Worm (Caenorhabditis elegans) whole organism, young adult: Measurements from ENCODE around the gene B0252.11.

Experiments
- C06A6.2 ChIP-seq: fragments of 200-800 bp; sonication (Bioruptor generic); conservative IDR thresholded peaks from 2 replicates; pipeline ENCODE4 v1.3.6; 2022; ENCODE audit warnings: missing genetic modification characterization, missing compliant biosample characterization
- D2030.7 ChIP-seq: fragments of 200-800 bp; sonication (Bioruptor generic); IDR thresholded peaks from 2 replicates; pipeline ENCODE4 v1.3.6; 2022; ENCODE audit warnings: missing genetic modification reagents, missing genetic modification characterization, missing compliant biosample characterization
- F23B12.7 ChIP-seq: sonication (generic microtip); optimal IDR thresholded peaks from 2 replicates; lab custom pipeline; 2017; ENCODE audit warnings: missing genetic modification characterization, mild to moderate bottlenecking, missing compliant biosample characterization, antibody characterized with exemption, moderate library complexity; ENCODE audit not compliant: insufficient read depth
- T26A5.8 ChIP-seq: sonication (generic microtip); optimal IDR thresholded peaks from 2 replicates; lab custom pipeline; 2016; ENCODE audit warnings: missing genetic modification characterization, missing compliant biosample characterization
- Y67H2A.10 ChIP-seq: fragments of 200-800 bp; sonication (Bioruptor generic); conservative IDR thresholded peaks from 2 replicates; pipeline ENCODE4 v1.3.6; 2022; ENCODE audit warnings: missing genetic modification reagents, missing genetic modification characterization, missing compliant biosample characterization
- Y95B8A.8 ChIP-seq: fragments of 200-800 bp; sonication (Bioruptor generic); IDR thresholded peaks from 2 replicates; pipeline ENCODE4 v1.3.6; 2022; ENCODE audit warnings: missing genetic modification reagents, missing genetic modification characterization, missing compliant biosample characterization
- ama-1 ChIP-seq, 3 experiments: fragments of 150-350 bp in 1 of 3; sonication (generic microtip) in 2 of 3; optimal IDR thresholded peaks; 2 replicates each; lab custom pipeline; 2014 to 2018; ENCODE audit warnings: missing biosample characterization in 2 of 3, missing genetic modification characterization in 2 of 3, missing genetic modification reagents in 2 of 3
- aptf-3 ChIP-seq: fragments of 200-800 bp; sonication (Bioruptor generic); IDR thresholded peaks from 2 replicates; pipeline ENCODE4 v1.3.6; 2022; ENCODE audit warnings: missing genetic modification characterization, missing compliant biosample characterization
- attf-5 ChIP-seq: fragments of 200-800 bp; sonication (Bioruptor generic); optimal IDR thresholded peaks from 2 replicates; lab custom pipeline; 2018; ENCODE audit warnings: mild to moderate bottlenecking, missing genetic modification characterization, missing compliant biosample characterization
- cebp-1 ChIP-seq, 2 experiments: fragments of 200-800 bp in 1 of 2; sonication (Bioruptor generic) in 1 of 2; sonication (generic microtip) in 1 of 2; IDR thresholded peaks in 1 of 2; optimal IDR thresholded peaks in 1 of 2; 2 replicates each; pipeline versions ENCODE4 v1.3.6 to Lab custom; 2017 to 2022; ENCODE audit warnings: missing compliant biosample characterization in 2 of 2, missing genetic modification characterization in 2 of 2, mild to moderate bottlenecking in 1 of 2, missing genetic modification reagents in 1 of 2, moderate library complexity in 1 of 2
- cebp-2 ChIP-seq: fragments of 200-800 bp; sonication (Bioruptor generic); IDR thresholded peaks from 2 replicates; pipeline ENCODE4 v1.3.6; 2022; ENCODE audit warnings: missing genetic modification characterization, missing compliant biosample characterization
- ceh-79 ChIP-seq: sonication (generic microtip); optimal IDR thresholded peaks from 2 replicates; lab custom pipeline; 2017; ENCODE audit warnings: mild to moderate bottlenecking, missing genetic modification characterization, missing compliant biosample characterization
- die-1 ChIP-seq: sonication (generic microtip); optimal IDR thresholded peaks from 2 replicates; lab custom pipeline; 2016; ENCODE audit warnings: missing genotype, mild to moderate bottlenecking, missing genetic modification characterization, missing compliant biosample characterization
- egl-18 ChIP-seq: fragments of 200-800 bp; sonication (Bioruptor generic); IDR thresholded peaks from 2 replicates; pipeline ENCODE4 v1.3.6; 2022; ENCODE audit warnings: missing genetic modification reagents, missing genetic modification characterization, missing compliant biosample characterization
- gei-17 ChIP-seq: fragments of 200-800 bp; sonication (Bioruptor generic); optimal IDR thresholded peaks from 2 replicates; lab custom pipeline; 2018; ENCODE audit warnings: mild to moderate bottlenecking, missing genetic modification characterization, missing compliant biosample characterization
- hmg-1.2 ChIP-seq: fragments of 200-800 bp; sonication (Bioruptor generic); IDR thresholded peaks from 2 replicates; pipeline ENCODE4 v1.3.6; 2022; ENCODE audit warnings: missing genetic modification reagents, missing genetic modification characterization, missing compliant biosample characterization
- lag-1 ChIP-seq: fragments of 200-800 bp; sonication (Bioruptor generic); IDR thresholded peaks from 2 replicates; pipeline ENCODE4 v1.3.6; 2022; ENCODE audit warnings: missing genetic modification reagents, missing genetic modification characterization, missing compliant biosample characterization
- lir-1 ChIP-seq: fragments of 200-800 bp; sonication (Bioruptor generic); conservative IDR thresholded peaks from 2 replicates; pipeline ENCODE4 v1.3.6; 2022; ENCODE audit warnings: missing genetic modification reagents, missing genetic modification characterization, missing compliant biosample characterization
- nfyb-1 ChIP-seq: fragments of 200-800 bp; sonication (Bioruptor generic); IDR thresholded peaks from 2 replicates; pipeline ENCODE4 v1.3.6; 2022; ENCODE audit warnings: missing genetic modification reagents, missing genetic modification characterization, missing compliant biosample characterization
- nhr-179 ChIP-seq: sonication (generic microtip); optimal IDR thresholded peaks from 2 replicates; lab custom pipeline; 2016; ENCODE audit warnings: mild to moderate bottlenecking, missing genetic modification characterization, missing compliant biosample characterization
- nhr-80 ChIP-seq: sonication (generic microtip); optimal IDR thresholded peaks from 2 replicates; lab custom pipeline; 2016; ENCODE audit warnings: missing genetic modification characterization, missing compliant biosample characterization
- nhr-90 ChIP-seq: sonication (generic microtip); optimal IDR thresholded peaks from 2 replicates; lab custom pipeline; 2016; ENCODE audit warnings: missing genotype, mild to moderate bottlenecking, missing genetic modification characterization, missing compliant biosample characterization
- pha-4 ChIP-seq: fragments of 150-350 bp; sonication (generic microtip); optimal IDR thresholded peaks from 2 replicates; lab custom pipeline; 2014; ENCODE audit warnings: missing biosample characterization, missing genetic modification reagents, missing genetic modification characterization
- snpc-1.1 ChIP-seq: sonication (generic microtip); optimal IDR thresholded peaks from 2 replicates; lab custom pipeline; 2017; ENCODE audit warnings: missing genetic modification characterization, mild to moderate bottlenecking, missing compliant biosample characterization, antibody characterized with exemption, moderate library complexity, missing genotype, missing genetic modification reagents; ENCODE audit not compliant: insufficient read depth
- snpc-4 ChIP-seq, 5 experiments: fragments of 150-350 bp in 1 of 5; sonication (generic microtip) in 4 of 5; optimal IDR thresholded peaks; 2 replicates each; lab custom pipeline; 2014 to 2018; ENCODE audit warnings: missing genetic modification characterization in 5 of 5, missing biosample characterization in 3 of 5, antibody characterized with exemption in 2 of 5, mild to moderate bottlenecking in 2 of 5, missing compliant biosample characterization in 2 of 5, missing genotype in 2 of 5, moderate library complexity in 2 of 5, missing genetic modification reagents in 1 of 5
- tlf-1 ChIP-seq: fragments of 200-800 bp; sonication (Bioruptor generic); optimal IDR thresholded peaks from 2 replicates; lab custom pipeline; 2018; ENCODE audit warnings: mild to moderate bottlenecking, missing genetic modification characterization, missing compliant biosample characterization
- unc-62 ChIP-seq: fragments of 150-350 bp; optimal IDR thresholded peaks from 2 replicates; lab custom pipeline; 2014; ENCODE audit warnings: missing biosample characterization, missing genetic modification reagents, missing genetic modification characterization
- ztf-18 ChIP-seq: sonication (generic microtip); optimal IDR thresholded peaks from 2 replicates; lab custom pipeline; 2016; ENCODE audit warnings: missing genotype, mild to moderate bottlenecking, missing genetic modification characterization, missing compliant biosample characterization
- ztf-28 ChIP-seq: fragments of 200-800 bp; sonication (Bioruptor generic); IDR thresholded peaks from 2 replicates; pipeline ENCODE4 v1.3.6; 2022; ENCODE audit warnings: missing genetic modification reagents, missing genetic modification characterization, missing compliant biosample characterization
- ztf-6 ChIP-seq: fragments of 200-800 bp; sonication (Bioruptor generic); IDR thresholded peaks from 2 replicates; pipeline ENCODE4 v1.3.6; 2022; ENCODE audit warnings: missing genetic modification reagents, missing genetic modification characterization, missing compliant biosample characterization

Gene B0252.11

ce11 chrII:6937057-6937456 is 19.4 kb upstream of the B0252.11 start:
- TF ChIP-seq ama-1 (optimal IDR thresholded peaks at IDR 0.05; lab: Kevin White, UChicago) (no peak), ama-1 (GFP tag; optimal IDR thresholded peaks at IDR 0.05; lab: Kevin White, UChicago) (no peak), snpc-1.1 (tag; lab: Kevin White, UChicago) (no peak), ztf-28 (GFP tag; lab: Robert Waterston, UW) (no peak), die-1 (no peak), F23B12.7 (tag; lab: Kevin White, UChicago) (no peak), T26A5.8 (tag; lab: Kevin White, UChicago) (no peak), egl-18 (GFP tag; lab: Robert Waterston, UW) (no peak), Y95B8A.8 (GFP tag; lab: Robert Waterston, UW) (no peak), gei-17 (GFP tag; lab: Kevin White, UChicago) (no peak), ceh-79 (no peak), unc-62 (GFP tag; lab: Kevin White, UChicago) (no peak), D2030.7 (GFP tag; lab: Robert Waterston, UW) (no peak), ztf-18 (no peak), Y67H2A.10 (GFP tag; lab: Robert Waterston, UW) (no peak), lir-1 (GFP tag; lab: Robert Waterston, UW) (no peak), lag-1 (no peak), tlf-1 (GFP tag; lab: Kevin White, UChicago) (no peak)

DNA sequence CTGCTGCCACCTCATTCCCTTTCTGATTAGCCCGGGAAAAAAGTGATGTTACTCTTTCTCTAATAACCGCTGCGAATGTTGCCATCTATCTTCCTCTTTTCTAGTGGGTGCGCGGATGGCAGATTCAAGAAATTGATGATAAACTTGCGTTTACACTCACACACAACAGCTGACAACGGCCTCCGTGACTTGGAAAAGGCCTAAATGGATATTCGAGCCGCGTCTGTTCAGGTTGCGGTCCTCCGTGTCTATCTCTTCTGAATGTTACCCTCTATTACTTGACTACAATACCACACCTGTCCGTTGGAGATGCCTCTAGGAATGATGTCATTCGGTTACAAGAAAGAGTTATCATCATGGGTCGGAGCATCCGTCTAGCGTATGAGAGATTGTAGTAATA is 18.9 kb upstream of the B0252.11 start:
- TF ChIP-seq nfyb-1 (GFP tag; lab: Robert Waterston, UW) (no peak), nhr-80 (tag; lab: Kevin White, UChicago) (peak; percentile 38), snpc-4 (GFP tag; optimal IDR thresholded peaks at IDR 0.05; lab: Kevin White, UChicago) (no peak), snpc-4 (tag; optimal IDR thresholded peaks at IDR 0.05; lab: Kevin White, UChicago) (no peak)

DNA sequence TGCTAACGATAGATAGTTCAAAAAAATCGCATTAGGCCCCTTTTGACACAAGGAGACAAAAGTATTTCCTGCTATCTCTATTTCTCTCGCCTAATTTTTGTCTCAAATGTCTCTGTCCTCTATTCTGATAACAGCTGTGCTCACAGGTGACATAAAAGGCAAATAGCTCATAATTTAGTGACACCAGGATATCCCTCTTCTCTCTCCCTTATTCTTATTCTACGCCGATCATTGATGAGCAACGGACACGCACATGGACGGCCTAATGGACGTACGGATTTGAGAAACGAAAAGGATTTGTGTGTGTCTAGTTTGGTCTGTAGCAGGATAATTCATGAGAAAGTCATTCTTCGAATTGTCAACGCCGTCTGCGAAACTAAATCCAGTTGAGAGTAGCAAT is 18.4 kb upstream of the B0252.11 start:
- TF ChIP-seq nhr-80 (tag; lab: Kevin White, UChicago) (peak; percentile 2), attf-5 (GFP tag; lab: Kevin White, UChicago) (no peak)

ce11 chrII:6934729-6935128 is 17.1 kb upstream of the B0252.11 start:
- TF ChIP-seq nhr-90 (tag; lab: Kevin White, UChicago) = no peak
- no peak for TF ChIP-seq attf-5 (GFP tag; lab: Kevin White, UChicago)
- no peak for TF ChIP-seq C06A6.2 (GFP tag; lab: Robert Waterston, UW)
- TF ChIP-seq ztf-6 = no peak

DNA sequence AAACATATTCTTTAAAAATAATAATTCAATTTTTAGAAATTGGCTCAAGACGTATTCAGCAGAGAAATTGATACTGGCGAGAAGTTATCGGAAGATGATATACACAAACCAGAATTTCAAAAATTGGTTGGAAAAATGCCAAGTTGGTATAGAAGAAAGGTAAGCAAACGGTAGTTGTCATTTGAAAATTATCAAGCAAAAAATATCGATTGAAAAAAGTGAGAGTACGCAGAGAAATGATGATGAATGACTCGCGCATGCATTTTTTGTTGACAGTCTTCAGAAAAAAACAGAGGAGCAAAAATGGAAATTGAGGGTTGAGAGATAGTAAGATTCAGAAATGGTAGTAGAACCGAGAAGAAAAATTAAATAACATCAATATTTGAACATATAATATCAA is 15.4 kb upstream of the B0252.11 start:
- no peak for TF ChIP-seq nhr-179 (tag; lab: Kevin White, UChicago)
- peak; percentile 11 for TF ChIP-seq nhr-80 (tag; lab: Kevin White, UChicago)

- TF ChIP-seq C06A6.2 (GFP tag; lab: Robert Waterston, UW) = no peak
- TF ChIP-seq nhr-80 (tag; lab: Kevin White, UChicago) = peak; percentile 10
- peak; percentile 17; the same call in 1 of the 2 replicates for TF ChIP-seq hmg-1.2 (GFP tag; lab: Robert Waterston, UW)
- no peak for TF ChIP-seq cebp-2 (GFP tag; lab: Robert Waterston, UW)
- no peak for TF ChIP-seq pha-4 (tag; lab: Kevin White, UChicago)
- no peak for TF ChIP-seq cebp-1 (GFP tag; IDR thresholded peaks at IDR 0.05; lab: Robert Waterston, UW)
- peak; percentile 61 for TF ChIP-seq cebp-1 (tag; optimal IDR thresholded peaks at IDR 0.05; lab: Kevin White, UChicago)
- TF ChIP-seq die-1 = no peak
- TF ChIP-seq aptf-3 (GFP tag; lab: Robert Waterston, UW) = no peak
- TF ChIP-seq, all 124 proteins: peak for 3
Observed at ce11 chrII:6930072-6930471, 12.5 kb upstream of the B0252.11 start.
